Fruit fly (Drosophila melanogaster) whole organism, embryonic: Measurements from ENCODE around the gene Alh.

Experiments
- Awh ChIP-seq: fragments of 200-800 bp; sonication (Bioruptor generic); IDR thresholded peaks from 2 replicates; pipeline ENCODE4, ENCODE4 v1.3.6; 2022; ENCODE audit warnings: missing biosample characterization, missing genetic modification characterization
- Bdp1 ChIP-seq: fragments of 200-800 bp; sonication (Bioruptor generic); optimal IDR thresholded peaks from 3 replicates; lab custom pipeline; 2016; ENCODE audit warnings: missing biosample characterization, missing genetic modification characterization
- Blimp-1 ChIP-seq: fragments of 200-800 bp; sonication (Bioruptor generic); optimal IDR thresholded peaks from 3 replicates; lab custom pipeline; 2018; ENCODE audit warnings: missing biosample characterization, missing genetic modification characterization, mild to moderate bottlenecking, moderate library complexity, missing genetic modification reagents
- CG11456 ChIP-seq: fragments of 200-800 bp; sonication (Bioruptor generic); IDR thresholded peaks from 3 replicates; pipeline ENCODE4 v1.3.6; 2022; ENCODE audit warnings: missing biosample characterization, missing genetic modification characterization
- CG12219 ChIP-seq: fragments of 200-800 bp; sonication (Bioruptor generic); optimal IDR thresholded peaks from 3 replicates; lab custom pipeline; 2018; ENCODE audit warnings: missing biosample characterization, mild to moderate bottlenecking, missing genetic modification characterization
- CG12236 ChIP-seq: fragments of 200-800 bp; sonication (Bioruptor generic); optimal IDR thresholded peaks from 2 replicates; lab custom pipeline; 2016; ENCODE audit warnings: missing biosample characterization, missing genetic modification characterization
- CG13775 ChIP-seq: fragments of 200-800 bp; sonication (Bioruptor generic); optimal IDR thresholded peaks from 3 replicates; lab custom pipeline; 2017; ENCODE audit warnings: missing biosample characterization, mild to moderate bottlenecking, missing genetic modification characterization
- CG16779 ChIP-seq: fragments of 200-800 bp; sonication (Bioruptor generic); IDR thresholded peaks from 2 replicates; pipeline ENCODE4 v1.3.6; 2022; ENCODE audit warnings: missing biosample characterization, missing genetic modification characterization
- CG16813 ChIP-seq: fragments of 200-800 bp; sonication (Bioruptor generic); IDR thresholded peaks from 3 replicates; pipeline ENCODE4 v1.3.6; 2022; ENCODE audit warnings: missing biosample characterization, missing genetic modification characterization; ENCODE audit not compliant: partially characterized antibody
- CG17912 ChIP-seq: fragments of 200-800 bp; sonication (Bioruptor generic); optimal IDR thresholded peaks from 2 replicates; lab custom pipeline; 2018; ENCODE audit warnings: missing biosample characterization, mild to moderate bottlenecking, missing genetic modification characterization
- CG18262 ChIP-seq: fragments of 200-800 bp; optimal IDR thresholded peaks from 3 replicates; lab custom pipeline; 2019; ENCODE audit warnings: missing biosample characterization, mild to moderate bottlenecking, missing genetic modification characterization, moderate library complexity
- CG3163 ChIP-seq: fragments of 200-800 bp; sonication (Bioruptor generic); optimal IDR thresholded peaks from 3 replicates; lab custom pipeline; 2016; ENCODE audit warnings: missing biosample characterization, missing genetic modification characterization
- CG33557 ChIP-seq: fragments of 200-800 bp; sonication (Bioruptor generic); optimal IDR thresholded peaks from 2 replicates; lab custom pipeline; 2019; ENCODE audit warnings: missing biosample characterization, mild to moderate bottlenecking, missing genetic modification characterization, moderate library complexity
- CG34376 ChIP-seq: fragments of 200-800 bp; sonication (Bioruptor generic); optimal IDR thresholded peaks from 2 replicates; lab custom pipeline; 2018; ENCODE audit warnings: missing biosample characterization, mild to moderate bottlenecking, missing genetic modification characterization
- CG3838 ChIP-seq: fragments of 200-800 bp; sonication (Bioruptor generic); optimal IDR thresholded peaks from 3 replicates; lab custom pipeline; 2016; ENCODE audit warnings: missing biosample characterization, missing genetic modification characterization
- CG7357 ChIP-seq: fragments of 200-800 bp; sonication (Bioruptor generic); IDR thresholded peaks from 3 replicates; pipeline ENCODE4 v1.3.6; 2022; ENCODE audit warnings: missing biosample characterization, missing genetic modification characterization
- CG7928 ChIP-seq: fragments of 200-800 bp; sonication (Bioruptor generic); optimal IDR thresholded peaks from 2 replicates; lab custom pipeline; 2017; ENCODE audit warnings: missing biosample characterization, mild to moderate bottlenecking, missing genetic modification characterization
- Dip2 ChIP-seq: fragments of 200-800 bp; sonication (Bioruptor generic); IDR thresholded peaks from 2 replicates; pipeline ENCODE4 v1.3.6; 2022; ENCODE audit warnings: missing biosample characterization, missing genetic modification characterization
- Dp ChIP-seq: fragments of 200-800 bp; sonication (Bioruptor generic); optimal IDR thresholded peaks from 2 replicates; lab custom pipeline; 2018; ENCODE audit warnings: missing biosample characterization, mild to moderate bottlenecking, missing genetic modification characterization, moderate library complexity
- Ets65A ChIP-seq: fragments of 200-800 bp; sonication (Bioruptor generic); peaks from one replicate; lab custom pipeline; 2016; ENCODE audit warnings: missing biosample characterization, missing genetic modification characterization
- Fer2 ChIP-seq: fragments of 200-800 bp; sonication (Bioruptor generic); optimal IDR thresholded peaks from 2 replicates; lab custom pipeline; 2018; ENCODE audit warnings: missing biosample characterization, mild to moderate bottlenecking, missing genetic modification characterization, moderate library complexity
- GATAe ChIP-seq: fragments of 200-800 bp; sonication (Bioruptor generic); conservative IDR thresholded peaks from 2 replicates; pipeline ENCODE4 v1.3.6; 2022; ENCODE audit warnings: missing biosample characterization, missing genetic modification characterization
- Gsc ChIP-seq: fragments of 200-800 bp; sonication (Bioruptor generic); IDR thresholded peaks from 2 replicates; pipeline ENCODE4 v1.3.6; 2022; ENCODE audit warnings: missing biosample characterization, missing genetic modification characterization
- HLH54F ChIP-seq: fragments of 200-800 bp; sonication (Bioruptor generic); optimal IDR thresholded peaks from 3 replicates; lab custom pipeline; 2016; ENCODE audit warnings: missing biosample characterization, missing genetic modification characterization
- HmgZ ChIP-seq: fragments of 200-800 bp; sonication (Bioruptor generic); optimal IDR thresholded peaks from 2 replicates; lab custom pipeline; 2018; ENCODE audit warnings: missing biosample characterization, mild to moderate bottlenecking, missing genetic modification characterization
- Lim3 ChIP-seq: fragments of 200-800 bp; sonication (Bioruptor generic); IDR thresholded peaks from 2 replicates; pipeline ENCODE4 v1.3.6; 2022; ENCODE audit warnings: missing biosample characterization, missing genetic modification characterization
- Meics ChIP-seq: fragments of 200-800 bp; sonication (Bioruptor generic); optimal IDR thresholded peaks from 2 replicates; lab custom pipeline; 2017; ENCODE audit warnings: missing biosample characterization, mild to moderate bottlenecking, missing genetic modification characterization
- NK7.1 ChIP-seq: fragments of 200-800 bp; sonication (Bioruptor generic); optimal IDR thresholded peaks from 3 replicates; lab custom pipeline; 2016; ENCODE audit warnings: missing biosample characterization, missing genetic modification characterization
- Nf-YC ChIP-seq: fragments of 200-800 bp; optimal IDR thresholded peaks from 3 replicates; lab custom pipeline; 2019; ENCODE audit warnings: missing biosample characterization, mild to moderate bottlenecking, missing genetic modification characterization, moderate library complexity
- Spps ChIP-seq: fragments of 200-800 bp; sonication (Bioruptor generic); optimal IDR thresholded peaks from 2 replicates; lab custom pipeline; 2018; ENCODE audit warnings: missing biosample characterization, mild to moderate bottlenecking, missing genetic modification characterization
- Usf ChIP-seq: fragments of 200-800 bp; sonication (Bioruptor generic); optimal IDR thresholded peaks from 2 replicates; lab custom pipeline; 2017; ENCODE audit warnings: missing genotype, missing biosample characterization, missing genetic modification characterization
- Xbp1 ChIP-seq: fragments of 200-800 bp; sonication (Bioruptor generic); optimal IDR thresholded peaks from 3 replicates; lab custom pipeline; 2016; ENCODE audit warnings: missing biosample characterization, mild to moderate bottlenecking, missing genetic modification characterization
- bab2 ChIP-seq: fragments of 200-800 bp; sonication (Bioruptor generic); optimal IDR thresholded peaks from 2 replicates; lab custom pipeline; 2016; ENCODE audit warnings: missing biosample characterization, missing genetic modification characterization
- bsh ChIP-seq, 2 experiments: fragments of 200-800 bp; sonication (Bioruptor generic); optimal IDR thresholded peaks; 2 replicates each; lab custom pipeline; 2017 to 2018; ENCODE audit warnings: mild to moderate bottlenecking in 2 of 2, missing biosample characterization in 2 of 2, missing genetic modification characterization in 2 of 2, moderate library complexity in 1 of 2
- cas ChIP-seq: fragments of 200-800 bp; sonication (Bioruptor generic); IDR thresholded peaks from 2 replicates; pipeline ENCODE4 v1.3.6; 2022; ENCODE audit warnings: missing biosample characterization, missing genetic modification characterization
- crc ChIP-seq: fragments of 200-800 bp; sonication (Bioruptor generic); optimal IDR thresholded peaks from 2 replicates; lab custom pipeline; 2016; ENCODE audit warnings: missing biosample characterization, missing genetic modification characterization
- cwo ChIP-seq: fragments of 200-800 bp; sonication (Bioruptor generic); optimal IDR thresholded peaks from 3 replicates; lab custom pipeline; 2017; ENCODE audit warnings: missing biosample characterization, missing genetic modification characterization, mild to moderate bottlenecking, moderate library complexity, missing genetic modification reagents
- dmrt11E ChIP-seq: fragments of 200-800 bp; sonication (Bioruptor generic); optimal IDR thresholded peaks from 3 replicates; lab custom pipeline; 2018; ENCODE audit warnings: missing biosample characterization, mild to moderate bottlenecking, missing genetic modification characterization, moderate library complexity
- dmrt99B ChIP-seq: fragments of 200-800 bp; sonication (Bioruptor generic); optimal IDR thresholded peaks from 2 replicates; lab custom pipeline; 2018; ENCODE audit warnings: missing biosample characterization, mild to moderate bottlenecking, missing genetic modification characterization, moderate library complexity
- dpn ChIP-seq, 2 experiments: fragments of 200-800 bp; sonication (Bioruptor generic); optimal IDR thresholded peaks; 3 replicates each; lab custom pipeline; 2016; ENCODE audit warnings: missing biosample characterization in 2 of 2, missing genetic modification characterization in 2 of 2
- exex ChIP-seq: fragments of 200-800 bp; sonication (Bioruptor generic); optimal IDR thresholded peaks from 4 replicates; lab custom pipeline; 2018; ENCODE audit warnings: missing biosample characterization, mild to moderate bottlenecking, missing genetic modification characterization, moderate library complexity
- grn ChIP-seq: fragments of 200-800 bp; sonication (Bioruptor generic); optimal IDR thresholded peaks from 3 replicates; lab custom pipeline; 2017; ENCODE audit warnings: missing biosample characterization, missing genetic modification characterization
- jumu ChIP-seq: fragments of 200-800 bp; sonication (Bioruptor generic); optimal IDR thresholded peaks from 3 replicates; lab custom pipeline; 2016; ENCODE audit warnings: missing biosample characterization, missing genetic modification characterization
- klu ChIP-seq: fragments of 200-800 bp; sonication (Bioruptor generic); IDR thresholded peaks from 2 replicates; pipeline ENCODE4 v1.3.6; 2022; ENCODE audit warnings: missing biosample characterization, missing genetic modification characterization
- lilli ChIP-seq: fragments of 200-800 bp; sonication (Bioruptor generic); optimal IDR thresholded peaks from 3 replicates; lab custom pipeline; 2016; ENCODE audit warnings: missing biosample characterization, missing genetic modification characterization
- mirr ChIP-seq: fragments of 200-800 bp; sonication (Bioruptor generic); optimal IDR thresholded peaks from 3 replicates; lab custom pipeline; 2018; ENCODE audit warnings: missing biosample characterization, mild to moderate bottlenecking, missing genetic modification characterization
- odd ChIP-seq: fragments of 200-800 bp; sonication (Bioruptor generic); optimal IDR thresholded peaks from 2 replicates; lab custom pipeline; 2017; ENCODE audit warnings: missing biosample characterization, mild to moderate bottlenecking, missing genetic modification characterization
- salm ChIP-seq: fragments of 200-800 bp; sonication (Bioruptor generic); optimal IDR thresholded peaks from 2 replicates; lab custom pipeline; 2018; ENCODE audit warnings: missing biosample characterization, mild to moderate bottlenecking, missing genetic modification characterization
- trh ChIP-seq: fragments of 200-800 bp; sonication (Bioruptor generic); optimal IDR thresholded peaks from 2 replicates; lab custom pipeline; 2016; ENCODE audit warnings: missing biosample characterization, missing genetic modification characterization
- zen ChIP-seq: fragments of 200-800 bp; sonication (Bioruptor generic); optimal IDR thresholded peaks from 3 replicates; lab custom pipeline; 2018; ENCODE audit warnings: missing biosample characterization, mild to moderate bottlenecking, missing genetic modification characterization, moderate library complexity
- zf30C ChIP-seq: fragments of 200-800 bp; sonication (Bioruptor generic); optimal IDR thresholded peaks from 3 replicates; lab custom pipeline; 2018; ENCODE audit warnings: missing biosample characterization, mild to moderate bottlenecking, missing genetic modification characterization

Alh gene

dm6 chr3R:7075712-7076183 lies 48.2 kb downstream of the Alh start (continued):
- TF ChIP-seq CG11456 (no peak), CG12236 (peak; percentile 77), exex (peak; percentile 76), CG13775 (GFP tag; lab: Kevin White, UChicago) (peak; percentile 87), Awh (GFP tag; lab: Robert Waterston, UW) (no peak), bsh (GFP tag; optimal IDR thresholded peaks at IDR 0.05; lab: Kevin White, UChicago) (peak; percentile 63 to 93), Blimp-1 (GFP tag; lab: Kevin White, UChicago) (peak; percentile 88), Lim3 (GFP tag; lab: Robert Waterston, UW) (no peak), jumu (peak; percentile 72), crc (GFP tag; lab: Kevin White, UChicago) (peak; percentile 74), CG7928 (GFP tag; lab: Kevin White, UChicago) (peak; percentile 65), CG17912 (no peak), CG33557 (peak; percentile 65), odd (peak; percentile 77), Dp (GFP tag; lab: Kevin White, UChicago) (no peak), CG16779 (GFP tag; lab: Robert Waterston, UW) (no peak), Fer2 (tag; lab: Kevin White, UChicago) (peak; percentile 64), CG3838 (peak; percentile 66), klu (GFP tag; lab: Robert Waterston, UW) (no peak), CG16813 (GFP tag; lab: Robert Waterston, UW) (no peak), CG12219 (GFP tag; lab: Kevin White, UChicago) (peak; percentile 90), Meics (GFP tag; lab: Kevin White, UChicago) (peak; percentile 91), salm (tag; lab: Kevin White, UChicago) (peak; percentile 63), Bdp1 (peak; percentile 79), zf30C (GFP tag; lab: Kevin White, UChicago) (peak; percentile 94), cwo (GFP tag; lab: Kevin White, UChicago) (peak; percentile 88), Usf (GFP tag; lab: Kevin White, UChicago) (peak; percentile 71), trh (peak; percentile 54), Ets65A (GFP tag; lab: Kevin White, UChicago) (peak; percentile 99), GATAe (GFP tag; lab: Robert Waterston, UW) (no peak), Dip2 (GFP tag; lab: Robert Waterston, UW) (no peak), CG18262 (tag; lab: Kevin White, UChicago) (peak; percentile 89), bab2 (GFP tag; lab: Kevin White, UChicago) (peak; percentile 95), Gsc (GFP tag; lab: Robert Waterston, UW) (no peak), zen (tag; lab: Kevin White, UChicago) (peak; percentile 90), Nf-YC (peak; percentile 60), NK7.1 (peak; percentile 89), CG3163 (peak; percentile 79), mirr (GFP tag; lab: Kevin White, UChicago) (peak; percentile 33), grn (GFP tag; lab: Kevin White, UChicago) (peak; percentile 93), HmgZ (tag; lab: Kevin White, UChicago) (peak; percentile 95), Spps (peak; percentile 73), cas (GFP tag; lab: Robert Waterston, UW) (no peak), Xbp1 (GFP tag; lab: Kevin White, UChicago) (peak; percentile 92), dpn (GFP tag; optimal IDR thresholded peaks at IDR 0.05; lab: Kevin White, UChicago) (peak; percentile 89 to 93), dmrt99B (tag; lab: Kevin White, UChicago) (peak; percentile 94), dmrt11E (tag; lab: Kevin White, UChicago) (peak; percentile 82), CG7357 (GFP tag; lab: Robert Waterston, UW) (peak; percentile 59; the same call in 2 of the 3 replicates), CG34376 (GFP tag; lab: Kevin White, UChicago) (peak; percentile 86), lilli (GFP tag; lab: Kevin White, UChicago) (peak; percentile 94), HLH54F (GFP tag; lab: Kevin White, UChicago) (peak; percentile 89)
